Worm (Caenorhabditis elegans) whole organism, young adult: ENCODE measurements around the gene F26D2.13.

Experiments used
- B0019.2 ChIP-seq: fragments of 200-800 bp; sonication (Bioruptor generic); conservative IDR thresholded peaks from 2 replicates; pipeline ENCODE4 v1.3.6; 2022; ENCODE audit warnings: missing genetic modification reagents, missing genetic modification characterization, missing compliant biosample characterization
- B0035.1 ChIP-seq: sonication (generic microtip); optimal IDR thresholded peaks from 2 replicates; lab custom pipeline; 2016; ENCODE audit warnings: missing genetic modification characterization, mild to moderate bottlenecking, missing compliant biosample characterization, missing genotype, missing genetic modification reagents
- D2030.7 ChIP-seq: fragments of 200-800 bp; sonication (Bioruptor generic); IDR thresholded peaks from 2 replicates; pipeline ENCODE4 v1.3.6; 2022; ENCODE audit warnings: missing genetic modification reagents, missing genetic modification characterization, missing compliant biosample characterization
- F39B2.1 ChIP-seq: fragments of 200-800 bp; sonication (Bioruptor generic); IDR thresholded peaks from 2 replicates; pipeline ENCODE4 v1.3.6; 2022; ENCODE audit warnings: missing genetic modification reagents, missing genetic modification characterization, missing compliant biosample characterization
- F52B5.7 ChIP-seq: sonication (generic microtip); optimal IDR thresholded peaks from 2 replicates; lab custom pipeline; 2016; ENCODE audit warnings: mild to moderate bottlenecking, missing genetic modification characterization, missing compliant biosample characterization
- K12H6.12 ChIP-seq: fragments of 200-800 bp; sonication (Bioruptor generic); optimal IDR thresholded peaks from 2 replicates; lab custom pipeline; 2018; ENCODE audit warnings: mild to moderate bottlenecking, missing genetic modification characterization, missing compliant biosample characterization
- Y53G8AR.9 ChIP-seq: fragments of 200-800 bp; sonication (Bioruptor generic); conservative IDR thresholded peaks from 2 replicates; pipeline ENCODE4 v1.3.6; 2022; ENCODE audit warnings: missing genetic modification reagents, missing genetic modification characterization, missing compliant biosample characterization
- Y56A3A.18 ChIP-seq: fragments of 200-800 bp; sonication (Bioruptor generic); IDR thresholded peaks from 2 replicates; pipeline ENCODE4 v1.3.6; 2022; ENCODE audit warnings: missing genetic modification reagents, missing genetic modification characterization, missing compliant biosample characterization
- Y67H2A.10 ChIP-seq: fragments of 200-800 bp; sonication (Bioruptor generic); conservative IDR thresholded peaks from 2 replicates; pipeline ENCODE4 v1.3.6; 2022; ENCODE audit warnings: missing genetic modification reagents, missing genetic modification characterization, missing compliant biosample characterization
- akir-1 ChIP-seq: fragments of 200-800 bp; sonication (Bioruptor generic); optimal IDR thresholded peaks from 2 replicates; lab custom pipeline; 2018; ENCODE audit warnings: mild to moderate bottlenecking, missing genetic modification characterization, moderate library complexity, missing compliant biosample characterization
- attf-3 ChIP-seq: fragments of 200-800 bp; sonication (Bioruptor generic); conservative IDR thresholded peaks from 2 replicates; pipeline ENCODE4 v1.3.6; 2022; ENCODE audit warnings: missing genetic modification reagents, missing genetic modification characterization, missing compliant biosample characterization
- attf-5 ChIP-seq: fragments of 200-800 bp; sonication (Bioruptor generic); optimal IDR thresholded peaks from 2 replicates; lab custom pipeline; 2018; ENCODE audit warnings: mild to moderate bottlenecking, missing genetic modification characterization, missing compliant biosample characterization
- ccch-3 ChIP-seq: fragments of 200-800 bp; sonication (Bioruptor generic); optimal IDR thresholded peaks from 2 replicates; lab custom pipeline; 2018; ENCODE audit warnings: mild to moderate bottlenecking, missing genetic modification characterization, missing compliant biosample characterization
- cebp-1 ChIP-seq, 2 experiments: fragments of 200-800 bp in 1 of 2; sonication (Bioruptor generic) in 1 of 2; sonication (generic microtip) in 1 of 2; IDR thresholded peaks in 1 of 2; optimal IDR thresholded peaks in 1 of 2; 2 replicates each; pipeline versions ENCODE4 v1.3.6 to Lab custom; 2017 to 2022; ENCODE audit warnings: missing compliant biosample characterization in 2 of 2, missing genetic modification characterization in 2 of 2, mild to moderate bottlenecking in 1 of 2, missing genetic modification reagents in 1 of 2, moderate library complexity in 1 of 2
- cebp-2 ChIP-seq: fragments of 200-800 bp; sonication (Bioruptor generic); IDR thresholded peaks from 2 replicates; pipeline ENCODE4 v1.3.6; 2022; ENCODE audit warnings: missing genetic modification characterization, missing compliant biosample characterization
- ceh-27 ChIP-seq: fragments of 200-800 bp; sonication (Bioruptor generic); optimal IDR thresholded peaks from 2 replicates; lab custom pipeline; 2018; ENCODE audit warnings: mild to moderate bottlenecking, missing genetic modification characterization, moderate library complexity, missing compliant biosample characterization
- ceh-40 ChIP-seq: fragments of 200-800 bp; sonication (Bioruptor generic); IDR thresholded peaks from 2 replicates; pipeline ENCODE4 v1.3.6; 2022; ENCODE audit warnings: missing genetic modification characterization, missing compliant biosample characterization
- ceh-79 ChIP-seq: sonication (generic microtip); optimal IDR thresholded peaks from 2 replicates; lab custom pipeline; 2017; ENCODE audit warnings: mild to moderate bottlenecking, missing genetic modification characterization, missing compliant biosample characterization
- dox-1 ChIP-seq: fragments of 200-800 bp; sonication (Bioruptor generic); IDR thresholded peaks from 2 replicates; pipeline ENCODE4 v1.3.6; 2022; ENCODE audit warnings: missing genetic modification reagents, missing genetic modification characterization, missing compliant biosample characterization
- egl-18 ChIP-seq: fragments of 200-800 bp; sonication (Bioruptor generic); IDR thresholded peaks from 2 replicates; pipeline ENCODE4 v1.3.6; 2022; ENCODE audit warnings: missing genetic modification reagents, missing genetic modification characterization, missing compliant biosample characterization
- ekl-4 ChIP-seq: fragments of 200-800 bp; sonication (Bioruptor generic); IDR thresholded peaks from 2 replicates; pipeline ENCODE4 v1.3.6; 2022; ENCODE audit warnings: missing genetic modification reagents, missing genetic modification characterization, missing compliant biosample characterization
- ets-4 ChIP-seq: fragments of 200-800 bp; sonication (Bioruptor generic); optimal IDR thresholded peaks from 2 replicates; lab custom pipeline; 2018; ENCODE audit warnings: mild to moderate bottlenecking, missing genetic modification characterization, missing compliant biosample characterization
- gei-17 ChIP-seq: fragments of 200-800 bp; sonication (Bioruptor generic); optimal IDR thresholded peaks from 2 replicates; lab custom pipeline; 2018; ENCODE audit warnings: mild to moderate bottlenecking, missing genetic modification characterization, missing compliant biosample characterization
- hlh-12 ChIP-seq: sonication (generic microtip); optimal IDR thresholded peaks from 2 replicates; lab custom pipeline; 2016; ENCODE audit warnings: missing genetic modification characterization, missing compliant biosample characterization
- hlh-26 ChIP-seq: fragments of 200-800 bp; sonication (Bioruptor generic); conservative IDR thresholded peaks from 2 replicates; pipeline ENCODE4 v1.3.6; 2022; ENCODE audit warnings: missing genetic modification reagents, missing genetic modification characterization, missing compliant biosample characterization
- hmg-1.2 ChIP-seq: fragments of 200-800 bp; sonication (Bioruptor generic); IDR thresholded peaks from 2 replicates; pipeline ENCODE4 v1.3.6; 2022; ENCODE audit warnings: missing genetic modification reagents, missing genetic modification characterization, missing compliant biosample characterization
- hsf-1 ChIP-seq: fragments of 200-800 bp; sonication (Bioruptor generic); IDR thresholded peaks from 2 replicates; pipeline ENCODE4 v1.3.6; 2022; ENCODE audit warnings: missing genetic modification reagents, missing genetic modification characterization, missing compliant biosample characterization
- let-607 ChIP-seq, 2 experiments: fragments of 200-800 bp in 1 of 2; sonication (Bioruptor generic) in 1 of 2; sonication (generic microtip) in 1 of 2; optimal IDR thresholded peaks; 2 replicates each; lab custom pipeline; 2016 to 2018; ENCODE audit warnings: mild to moderate bottlenecking in 2 of 2, missing compliant biosample characterization in 2 of 2, missing genetic modification characterization in 2 of 2, moderate library complexity in 2 of 2, missing genotype in 1 of 2
- lin-40 ChIP-seq: sonication (generic microtip); optimal IDR thresholded peaks from 2 replicates; lab custom pipeline; 2016; ENCODE audit warnings: missing genetic modification characterization, mild to moderate bottlenecking, missing compliant biosample characterization, missing genotype, missing genetic modification reagents
- madf-10 ChIP-seq: sonication (generic microtip); optimal IDR thresholded peaks from 2 replicates; lab custom pipeline; 2016; ENCODE audit warnings: mild to moderate bottlenecking, missing genetic modification characterization, missing compliant biosample characterization
- madf-6 ChIP-seq: fragments of 200-800 bp; sonication (Bioruptor generic); IDR thresholded peaks from 2 replicates; pipeline ENCODE4 v1.3.6; 2022; ENCODE audit warnings: missing genetic modification reagents, missing genetic modification characterization, missing compliant biosample characterization
- mcd-1 ChIP-seq: fragments of 200-800 bp; sonication (Bioruptor generic); IDR thresholded peaks from 2 replicates; pipeline ENCODE4 v1.3.6; 2022; ENCODE audit warnings: missing genetic modification reagents, missing genetic modification characterization, missing compliant biosample characterization
- nfya-2 ChIP-seq: fragments of 200-800 bp; sonication (Bioruptor generic); IDR thresholded peaks from 2 replicates; pipeline ENCODE4 v1.3.6; 2022; ENCODE audit warnings: missing genetic modification reagents, missing genetic modification characterization, missing compliant biosample characterization
- nhr-80 ChIP-seq: sonication (generic microtip); optimal IDR thresholded peaks from 2 replicates; lab custom pipeline; 2016; ENCODE audit warnings: missing genetic modification characterization, missing compliant biosample characterization
- rcor-1 ChIP-seq: fragments of 200-800 bp; sonication (Bioruptor generic); IDR thresholded peaks from 2 replicates; pipeline ENCODE4 v1.3.6; 2022; ENCODE audit warnings: missing genetic modification reagents, missing genetic modification characterization, missing compliant biosample characterization
- rpc-1 ChIP-seq, 2 experiments: fragments of 150-350 bp in 1 of 2; sonication (generic microtip) in 1 of 2; optimal IDR thresholded peaks; 2 replicates each; lab custom pipeline; 2014 to 2018; ENCODE audit warnings: missing biosample characterization in 1 of 2, missing genetic modification characterization in 1 of 2, missing genetic modification reagents in 1 of 2, missing genotype in 1 of 2
- snpc-1.1 ChIP-seq: sonication (generic microtip); optimal IDR thresholded peaks from 2 replicates; lab custom pipeline; 2017; ENCODE audit warnings: missing genetic modification characterization, mild to moderate bottlenecking, missing compliant biosample characterization, antibody characterized with exemption, moderate library complexity, missing genotype, missing genetic modification reagents; ENCODE audit not compliant: insufficient read depth
- snpc-1.3 ChIP-seq: sonication (generic microtip); optimal IDR thresholded peaks from 2 replicates; lab custom pipeline; 2017; ENCODE audit warnings: missing genetic modification characterization, mild to moderate bottlenecking, missing compliant biosample characterization, antibody characterized with exemption, moderate library complexity, missing genotype, missing genetic modification reagents; ENCODE audit not compliant: insufficient read depth
- snpc-4 ChIP-seq, 5 experiments: fragments of 150-350 bp in 1 of 5; sonication (generic microtip) in 4 of 5; optimal IDR thresholded peaks; 2 replicates each; lab custom pipeline; 2014 to 2018; ENCODE audit warnings: missing genetic modification characterization in 5 of 5, missing biosample characterization in 3 of 5, antibody characterized with exemption in 2 of 5, mild to moderate bottlenecking in 2 of 5, missing compliant biosample characterization in 2 of 5, missing genotype in 2 of 5, moderate library complexity in 2 of 5, missing genetic modification reagents in 1 of 5
- unc-62 ChIP-seq: fragments of 150-350 bp; optimal IDR thresholded peaks from 2 replicates; lab custom pipeline; 2014; ENCODE audit warnings: missing biosample characterization, missing genetic modification reagents, missing genetic modification characterization
- xnd-1 ChIP-seq: sonication (generic microtip); optimal IDR thresholded peaks from 2 replicates; lab custom pipeline; 2016; ENCODE audit warnings: missing genotype, missing genetic modification reagents, missing genetic modification characterization, missing compliant biosample characterization
- ztf-25 ChIP-seq: fragments of 200-800 bp; sonication (Bioruptor generic); IDR thresholded peaks from 2 replicates; pipeline ENCODE4 v1.3.6; 2022; ENCODE audit warnings: missing genetic modification reagents, missing genetic modification characterization, missing compliant biosample characterization
- ztf-28 ChIP-seq: fragments of 200-800 bp; sonication (Bioruptor generic); IDR thresholded peaks from 2 replicates; pipeline ENCODE4 v1.3.6; 2022; ENCODE audit warnings: missing genetic modification reagents, missing genetic modification characterization, missing compliant biosample characterization

F26D2.13 gene

DNA sequence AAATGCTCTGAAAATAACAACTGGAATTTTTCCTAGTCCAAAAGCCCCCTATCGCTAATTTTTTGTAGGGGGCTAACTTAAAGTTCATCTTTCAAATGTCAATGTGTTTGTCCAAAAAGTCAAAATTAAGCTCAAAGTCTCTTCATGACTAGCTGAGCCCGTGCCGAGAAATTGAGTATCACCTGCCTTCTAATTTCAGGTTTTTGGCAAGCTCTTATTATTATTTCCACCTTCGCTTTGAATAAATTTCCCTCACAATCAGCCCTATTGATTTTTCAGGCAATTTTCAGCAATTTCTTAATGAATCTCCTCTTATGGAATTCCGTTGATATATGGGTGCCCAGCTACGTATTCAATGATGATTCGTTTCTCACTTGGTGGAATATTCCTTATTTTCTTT lies 36.0 kb downstream of the F26D2.13 start, which contains the start of gene sre-36:
TSS of gene sre-36 (plus strand) at position 301 of the 400 bp plus-strand sequence.
- TF ChIP-seq ceh-79, result no peak
- no peak for TF ChIP-seq hlh-26 (GFP tag; lab: Robert Waterston, UW)
- TF ChIP-seq B0035.1 (tag; lab: Kevin White, UChicago), result no peak
- no peak for TF ChIP-seq ekl-4 (GFP tag; lab: Robert Waterston, UW)
- TF ChIP-seq nfya-2 (GFP tag; lab: Robert Waterston, UW), result no peak

ce11 chrV:16395739-16396138 lies 39.7 kb downstream of the F26D2.13 start, which contains the start of gene F13A7.12:
Gene F13A7.12, plus strand, starts transcription at chrV:16396039.
- TF ChIP-seq ztf-25 (GFP tag; lab: Robert Waterston, UW) (no peak), Y56A3A.18 (GFP tag; lab: Robert Waterston, UW) (no peak), xnd-1 (tag; lab: Kevin White, UChicago) (no peak)

- TF ChIP-seq F39B2.1 (GFP tag; lab: Robert Waterston, UW) (no peak), hlh-26 (GFP tag; lab: Robert Waterston, UW) (no peak), let-607 (tag; optimal IDR thresholded peaks at IDR 0.05; lab: Kevin White, UChicago) (no peak), hmg-1.2 (GFP tag; lab: Robert Waterston, UW) (no peak), cebp-1 (GFP tag; IDR thresholded peaks at IDR 0.05; lab: Robert Waterston, UW) (peak; percentile 99), cebp-1 (tag; optimal IDR thresholded peaks at IDR 0.05; lab: Kevin White, UChicago) (peak; percentile 99), egl-18 (no peak), mcd-1 (0 out of 2 replicates have a peak, but pooled peaks have one; percentile 13), hsf-1 (GFP tag; lab: Robert Waterston, UW) (no peak), Y67H2A.10 (GFP tag; lab: Robert Waterston, UW) (no peak), ceh-40 (GFP tag; lab: Robert Waterston, UW) (no peak), attf-3 (GFP tag; lab: Robert Waterston, UW) (no peak), snpc-4 (GFP tag; optimal IDR thresholded peaks at IDR 0.05; lab: Kevin White, UChicago) (no peak), snpc-4 (tag; optimal IDR thresholded peaks at IDR 0.05; lab: Kevin White, UChicago) (peak in 2 of 4 experiments; percentile 2 to 4), rcor-1 (GFP tag; lab: Robert Waterston, UW) (no peak), ets-4 (GFP tag; lab: Kevin White, UChicago) (no peak), snpc-1.1 (no peak), lin-40 (tag; lab: Kevin White, UChicago) (no peak), ztf-28 (GFP tag; lab: Robert Waterston, UW) (no peak), attf-5 (GFP tag; lab: Kevin White, UChicago) (peak; percentile 15), hlh-12 (tag; lab: Kevin White, UChicago) (no peak), madf-6 (GFP tag; lab: Robert Waterston, UW) (no peak), ccch-3 (no peak), akir-1 (GFP tag; lab: Kevin White, UChicago) (no peak), unc-62 (GFP tag; lab: Kevin White, UChicago) (no peak), ceh-27 (GFP tag; lab: Kevin White, UChicago) (no peak), madf-10 (no peak), K12H6.12 (no peak), nhr-80 (tag; lab: Kevin White, UChicago) (peak; percentile 41), F52B5.7 (no peak), rpc-1 (optimal IDR thresholded peaks at IDR 0.05; lab: Kevin White, UChicago) (no peak), rpc-1 (tag; optimal IDR thresholded peaks at IDR 0.05; lab: Kevin White, UChicago) (no peak), cebp-2 (0 out of 2 replicates have a peak, but pooled peaks have one; percentile 52), snpc-1.3 (no peak), gei-17 (no peak), D2030.7 (GFP tag; lab: Robert Waterston, UW) (no peak), Y53G8AR.9 (no peak), dox-1 (no peak), B0019.2 (GFP tag; lab: Robert Waterston, UW) (no peak)
Measured at ce11 chrV:16395131-16395530, 40.3 kb downstream of the F26D2.13 start, which contains the start of gene F13A7.11. Gene F13A7.11, minus strand, starts transcription at chrV:16395304.
